Worm (Caenorhabditis elegans): ENCODE measurements around the gene ZK1320.2.

ZK1320.2 gene

DNA sequence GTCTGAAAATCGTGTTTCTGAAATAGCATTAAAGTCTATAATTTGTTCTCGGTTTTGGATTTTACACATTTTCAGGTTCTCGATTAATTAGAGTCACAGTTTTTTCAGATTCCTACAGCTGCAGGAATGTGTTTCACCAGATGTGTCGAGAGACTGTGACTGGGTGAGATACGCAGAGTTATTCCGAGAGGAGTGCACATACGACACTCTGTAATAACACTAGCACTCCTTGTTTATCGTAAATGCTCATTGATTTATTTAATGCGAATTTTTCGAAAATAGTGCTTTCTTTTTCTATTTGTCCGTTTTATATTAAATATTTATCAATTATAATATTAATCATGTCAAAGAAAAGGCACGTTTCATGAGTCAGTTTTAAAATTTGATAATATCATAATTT lies 8.6 kb upstream of the ZK1320.2 start, which contains the start of gene ZK1320.11:
Gene ZK1320.11 (plus strand): TSS at position 243 of the 400 bp plus-strand sequence.
- peak; percentile 43 for TF ChIP-seq hlh-8 (tag; optimal IDR thresholded peaks at IDR 0.05)
- no peak for TF ChIP-seq ahr-1 (tag; optimal IDR thresholded peaks at IDR 0.05)

DNA sequence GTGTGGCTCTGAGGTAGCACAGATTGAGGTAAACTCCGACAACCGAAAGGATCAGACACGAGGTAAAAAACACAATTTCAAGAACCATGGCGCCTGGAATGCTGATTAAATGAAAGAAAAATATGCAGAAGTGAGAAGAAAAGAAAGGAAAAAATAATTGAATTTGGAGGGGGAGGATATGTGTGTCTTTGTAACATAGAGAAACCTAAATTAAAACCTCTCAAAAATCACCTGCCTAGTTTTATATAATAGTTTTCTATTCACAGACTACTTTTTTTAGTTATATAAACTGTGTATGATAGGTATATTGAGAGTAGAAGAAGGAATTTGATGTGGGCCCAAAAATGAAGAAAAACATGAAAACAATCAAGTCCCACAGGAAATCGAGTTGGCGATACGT lies 6.8 kb upstream of the ZK1320.2 start, which contains the start of gene ZK1320.5:
Gene ZK1320.5 (minus strand): TSS at position 101 of the 400 bp plus-strand sequence.
- TF ChIP-seq nhr-232 (tag; optimal IDR thresholded peaks at IDR 0.05) (no peak), hlh-30 (tag; optimal IDR thresholded peaks at IDR 0.05; ENCODE audit: insufficient read depth) (no peak), pros-1 (tag; optimal IDR thresholded peaks at IDR 0.05) (no peak), sox-4 (tag; optimal IDR thresholded peaks at IDR 0.05) (no peak), pag-3 (tag; optimal IDR thresholded peaks at IDR 0.05; ENCODE audit: borderline replicate concordance) (no peak)

DNA sequence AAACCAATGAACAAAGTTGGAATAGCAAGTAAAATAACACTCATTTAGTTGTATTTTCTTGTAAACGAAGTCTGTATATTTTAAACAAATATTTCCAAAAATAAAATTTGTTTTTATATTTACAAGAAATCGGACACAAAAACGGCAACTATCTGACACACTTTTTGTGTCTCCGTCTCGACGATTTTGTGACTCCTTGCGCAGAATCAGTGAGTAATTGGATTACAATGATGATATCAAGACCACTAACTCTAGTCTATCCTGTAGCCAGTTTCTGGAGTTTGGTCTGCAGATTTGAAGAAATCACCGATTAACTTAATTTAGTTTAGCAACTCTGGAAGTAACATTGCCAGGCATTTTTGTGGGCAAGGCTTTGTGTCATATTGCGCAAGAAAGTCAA lies 4.0 kb upstream of the ZK1320.2 start, which contains the start of gene cyp-13A10:
Gene cyp-13A10 (minus strand): TSS at position 88 of the 400 bp plus-strand sequence.
- TF ChIP-seq dve-1 (tag; optimal IDR thresholded peaks at IDR 0.05) (no peak), pag-3 (tag; optimal IDR thresholded peaks at IDR 0.05; ENCODE audit: borderline replicate concordance) (no peak), mec-3 (tag; optimal IDR thresholded peaks at IDR 0.05; ENCODE audit: borderline replicate concordance) (no peak), C38D4.7 (GFP tag; optimal IDR thresholded peaks at IDR 0.05) (no peak), hlh-15 (tag; optimal IDR thresholded peaks at IDR 0.05) (no peak), pax-1 (tag; optimal IDR thresholded peaks at IDR 0.05) (no peak), ceh-19 (GFP tag; optimal IDR thresholded peaks at IDR 0.05) (no peak), madf-2 (tag; optimal IDR thresholded peaks at IDR 0.05) (no peak), odd-2 (tag; optimal IDR thresholded peaks at IDR 0.05) (no peak)

DNA sequence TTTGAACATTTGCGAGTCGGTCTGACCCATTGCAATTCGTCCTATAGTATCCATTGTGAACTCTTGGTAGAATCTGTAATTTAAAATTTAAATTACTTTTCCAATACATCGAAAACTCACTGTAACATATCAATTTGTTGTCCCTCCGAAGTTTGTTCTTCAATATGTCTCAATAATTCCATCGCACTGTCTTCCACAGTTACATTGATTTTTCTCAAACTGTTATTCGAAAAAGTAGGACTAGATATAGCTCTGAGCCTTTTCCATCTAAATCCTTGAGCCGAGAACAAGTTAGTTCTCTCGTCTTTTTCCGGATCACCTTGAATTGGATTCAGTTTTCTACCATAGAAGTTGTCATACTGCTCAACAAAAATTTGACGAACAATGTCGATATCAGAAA lies 3.4 kb upstream of the ZK1320.2 start:
- no peak for TF ChIP-seq lin-11 (tag; optimal IDR thresholded peaks at IDR 0.05)
- TF ChIP-seq pax-1 (tag; optimal IDR thresholded peaks at IDR 0.05): no peak
- TF ChIP-seq unc-42 (tag; optimal IDR thresholded peaks at IDR 0.05): no peak
- no peak for TF ChIP-seq ceh-2 (tag; optimal IDR thresholded peaks at IDR 0.05)
- no peak for TF ChIP-seq fkh-10 (GFP tag; optimal IDR thresholded peaks at IDR 0.05)
- TF ChIP-seq pqm-1 (tag; optimal IDR thresholded peaks at IDR 0.05): no peak
- TF ChIP-seq ceh-31 (tag; optimal IDR thresholded peaks at IDR 0.05): no peak

DNA sequence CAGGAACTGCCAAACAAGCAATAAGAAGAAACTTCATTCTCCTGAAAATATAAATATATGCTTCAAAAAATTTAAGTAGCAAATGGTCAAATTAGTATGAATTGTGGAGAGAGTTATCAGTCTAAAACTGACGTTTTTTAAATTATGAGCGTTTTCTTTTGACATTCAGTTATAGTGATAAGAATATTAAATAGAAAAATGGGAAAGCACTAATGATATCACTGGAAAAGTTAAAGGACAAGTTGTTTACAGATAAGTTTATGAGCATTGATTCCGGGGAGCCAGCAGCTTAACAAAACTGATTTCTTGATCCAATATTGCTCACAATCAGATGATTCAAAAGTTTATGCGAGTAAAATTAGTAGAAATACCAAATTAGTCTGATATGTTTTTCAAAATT lies 1.6 kb upstream of the ZK1320.2 start, which contains the start of gene ZK1320.3:
Gene ZK1320.3 (minus strand): TSS at position 41 of the 400 bp plus-strand sequence.
- TF ChIP-seq C38D4.7 (GFP tag; optimal IDR thresholded peaks at IDR 0.05) (no peak), fkh-10 (GFP tag; optimal IDR thresholded peaks at IDR 0.05) (no peak), hlh-13 (GFP tag; optimal IDR thresholded peaks at IDR 0.05) (no peak)

DNA sequence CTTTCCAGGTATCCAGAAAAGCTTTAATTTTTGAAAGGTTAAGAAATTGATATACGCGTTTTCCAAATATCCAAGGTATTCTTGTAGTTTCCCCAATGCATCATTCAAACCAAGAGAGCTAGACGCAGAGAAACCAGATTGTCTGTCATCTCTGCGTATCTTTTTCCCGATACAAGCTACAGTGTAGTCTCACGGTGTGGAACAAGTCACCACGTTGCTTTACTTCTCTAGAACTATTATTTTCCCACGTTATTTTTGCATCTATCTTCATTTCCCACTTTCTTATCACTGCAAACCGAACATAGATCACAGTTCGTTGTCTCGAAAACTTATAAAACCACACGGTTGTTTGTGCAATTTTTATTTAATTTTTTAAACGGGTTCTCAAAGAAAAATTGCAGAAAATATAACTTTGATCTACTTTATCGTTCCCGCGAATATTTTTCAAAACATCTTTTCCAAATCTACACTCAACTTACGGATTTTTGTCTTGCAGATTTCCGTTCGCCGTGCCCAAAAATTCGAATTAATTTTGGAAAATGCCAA lies 2.5 kb downstream of the ZK1320.2 start, which contains the start of gene gstk-1:
Gene gstk-1 (plus strand): TSS at position 496 of the 546 bp plus-strand sequence.
- TF ChIP-seq elt-4 (tag; optimal IDR thresholded peaks at IDR 0.05) (no peak), elt-2 (tag; optimal IDR thresholded peaks at IDR 0.05) (peak; percentile 19)

DNA sequence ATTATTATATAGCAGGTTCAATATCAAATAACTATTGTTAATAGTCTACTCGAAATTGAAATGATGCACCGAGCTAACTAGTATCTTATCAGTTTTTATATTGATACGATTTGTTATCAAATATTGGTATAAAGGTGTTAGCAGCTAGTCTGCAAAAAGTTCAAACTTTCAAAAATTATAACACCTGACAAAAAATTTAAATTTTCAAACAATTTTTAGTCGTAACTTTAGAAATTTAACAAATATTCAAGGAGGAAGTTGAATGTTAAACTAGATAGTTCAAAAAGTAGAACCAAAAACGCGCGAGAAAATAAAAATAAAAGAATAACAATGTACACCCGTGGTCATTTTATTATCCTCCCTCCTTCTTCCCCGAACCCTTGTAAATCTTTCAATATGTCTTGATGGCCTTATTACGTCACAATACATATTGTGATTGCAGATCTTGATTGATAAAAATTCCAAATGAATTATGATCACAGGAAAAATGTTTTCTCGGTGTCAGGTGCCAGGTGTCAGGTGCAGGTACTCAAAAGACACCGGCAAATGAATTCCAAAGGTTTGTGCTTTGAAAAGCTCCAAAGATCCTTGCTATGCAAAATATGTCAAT lies 3.2 kb downstream of the ZK1320.2 start, which contains the start of gene ZK1307.1:
Gene ZK1307.1 (minus strand): TSS at position 51 of the 610 bp plus-strand sequence.
- TF ChIP-seq sdc-2 (tag; optimal IDR thresholded peaks at IDR 0.05) (no peak), unc-3 (GFP tag; conservative IDR thresholded peaks at IDR 0.05) (no peak), unc-3 (tag; optimal IDR thresholded peaks at IDR 0.05) (no peak), ama-1 (optimal IDR thresholded peaks at IDR 0.05) (no peak), elt-2 (tag; optimal IDR thresholded peaks at IDR 0.05) (peak; percentile 29), ceh-24 (tag; optimal IDR thresholded peaks at IDR 0.05) (no peak), pax-1 (tag; optimal IDR thresholded peaks at IDR 0.05) (no peak), unc-42 (tag; optimal IDR thresholded peaks at IDR 0.05) (no peak)
